Worm (Caenorhabditis elegans): ENCODE results near the gene jmjd-3.3.

The jmjd-3.3 gene

DNA sequence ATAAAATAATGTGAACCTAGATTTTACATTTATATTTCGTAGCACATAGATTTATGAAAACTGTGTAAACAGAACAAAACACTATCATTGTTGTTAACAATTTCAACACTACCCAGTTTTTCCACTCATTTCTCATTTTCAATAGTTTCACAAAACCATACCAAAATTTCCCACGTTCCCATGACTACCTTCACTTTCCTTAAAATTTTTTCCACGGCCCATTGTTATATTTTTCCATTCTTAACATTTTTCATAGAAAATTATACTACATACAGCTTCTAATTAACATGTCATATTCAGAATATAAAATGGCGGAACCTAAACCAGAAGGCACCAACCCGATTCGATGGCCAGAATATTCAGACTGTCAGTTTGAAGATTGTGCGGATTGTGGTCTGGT lies 34.4 kb upstream of the jmjd-3.3 start, which contains the start of gene F02C12.1:
Gene F02C12.1, plus strand, starts transcription at position 301 of the 400 bp plus-strand sequence.
- TF ChIP-seq hmg-4 (GFP tag; optimal IDR thresholded peaks at IDR 0.05) (no peak), aly-1 (tag; optimal IDR thresholded peaks at IDR 0.05) (no peak), ets-7 (tag; optimal IDR thresholded peaks at IDR 0.05) (no peak), ama-1 (optimal IDR thresholded peaks at IDR 0.05) (no peak), sea-1 (GFP tag; conservative IDR thresholded peaks at IDR 0.05) (no peak), scrt-1 (GFP tag; IDR thresholded peaks at IDR 0.05) (no peak), hmbx-1 (tag; optimal IDR thresholded peaks at IDR 0.05) (no peak), F13C5.2 (tag; optimal IDR thresholded peaks at IDR 0.05) (no peak), tbx-11 (GFP tag; IDR thresholded peaks at IDR 0.05) (no peak), pes-1 (GFP tag; IDR thresholded peaks at IDR 0.05) (no peak), B0310.2 (tag; optimal IDR thresholded peaks at IDR 0.05) (no peak), tra-4 (tag; optimal IDR thresholded peaks at IDR 0.05) (no peak), flt-1 (GFP tag; IDR thresholded peaks at IDR 0.05) (no peak), ceh-13 (GFP tag; optimal IDR thresholded peaks at IDR 0.05) (no peak), ceh-36 (tag; optimal IDR thresholded peaks at IDR 0.05) (no peak), tbx-37 (GFP tag; conservative IDR thresholded peaks at IDR 0.05) (no peak), hnd-1 (tag; optimal IDR thresholded peaks at IDR 0.05) (no peak)

DNA sequence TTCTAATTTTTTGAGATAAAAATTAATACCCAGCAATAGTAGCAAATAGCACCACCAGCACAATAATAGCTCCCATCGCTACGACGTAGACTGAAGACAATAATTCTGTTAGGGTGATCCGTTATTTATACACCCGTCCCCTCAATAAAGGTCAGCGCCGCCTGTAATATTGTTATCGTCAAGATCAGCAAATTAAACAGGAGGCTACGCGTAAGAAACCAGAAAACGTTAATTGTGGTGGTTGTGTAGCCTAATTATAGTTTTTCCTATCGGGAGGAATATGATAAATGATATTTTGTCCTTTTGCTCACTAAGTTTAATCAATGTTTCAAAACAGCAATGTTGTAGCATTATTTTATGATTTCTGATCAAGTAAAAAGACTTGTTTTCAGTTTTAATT lies 26.7 kb upstream of the jmjd-3.3 start, which contains the start of the genes cyp-13B1 and C29F7.1:
Gene cyp-13B1, minus strand, starts transcription at position 101 of the 400 bp plus-strand sequence.
Gene C29F7.1, plus strand, starts transcription at position 394 of the 400 bp plus-strand sequence.
- TF ChIP-seq aly-1 (tag; optimal IDR thresholded peaks at IDR 0.05) (no peak), hmbx-1 (tag; optimal IDR thresholded peaks at IDR 0.05) (no peak), hnd-1 (tag; optimal IDR thresholded peaks at IDR 0.05) (no peak), ceh-13 (GFP tag; optimal IDR thresholded peaks at IDR 0.05) (no peak), flt-1 (GFP tag; IDR thresholded peaks at IDR 0.05) (no peak), sea-1 (GFP tag; conservative IDR thresholded peaks at IDR 0.05) (no peak), ceh-36 (tag; optimal IDR thresholded peaks at IDR 0.05) (no peak), hmg-4 (GFP tag; optimal IDR thresholded peaks at IDR 0.05) (no peak)

ce11 chrX:13411306-13411705 lies 24.9 kb upstream of the jmjd-3.3 start:
- no peak for TF ChIP-seq ets-7 (tag; optimal IDR thresholded peaks at IDR 0.05)
- TF ChIP-seq hmbx-1 (tag; optimal IDR thresholded peaks at IDR 0.05), result no peak
- no peak for TF ChIP-seq sea-1 (GFP tag; conservative IDR thresholded peaks at IDR 0.05)
- no peak for TF ChIP-seq F13C5.2 (tag; optimal IDR thresholded peaks at IDR 0.05)
- no peak for TF ChIP-seq ceh-36 (tag; optimal IDR thresholded peaks at IDR 0.05)
- TF ChIP-seq ama-1 (optimal IDR thresholded peaks at IDR 0.05), result no peak
- no peak for TF ChIP-seq hmg-4 (GFP tag; optimal IDR thresholded peaks at IDR 0.05)
- no peak for TF ChIP-seq hnd-1 (tag; optimal IDR thresholded peaks at IDR 0.05)
- TF ChIP-seq pes-1 (GFP tag; IDR thresholded peaks at IDR 0.05), result no peak
- no peak for TF ChIP-seq ceh-13 (GFP tag; optimal IDR thresholded peaks at IDR 0.05)
- no peak for TF ChIP-seq aly-1 (tag; optimal IDR thresholded peaks at IDR 0.05)

ce11 chrX:13412307-13412706 lies 23.9 kb upstream of the jmjd-3.3 start:
- no peak for TF ChIP-seq aly-1 (tag; optimal IDR thresholded peaks at IDR 0.05)
- TF ChIP-seq tra-4 (tag; optimal IDR thresholded peaks at IDR 0.05), result no peak
- no peak for TF ChIP-seq ceh-13 (GFP tag; optimal IDR thresholded peaks at IDR 0.05)
- TF ChIP-seq ets-7 (tag; optimal IDR thresholded peaks at IDR 0.05), result no peak

DNA sequence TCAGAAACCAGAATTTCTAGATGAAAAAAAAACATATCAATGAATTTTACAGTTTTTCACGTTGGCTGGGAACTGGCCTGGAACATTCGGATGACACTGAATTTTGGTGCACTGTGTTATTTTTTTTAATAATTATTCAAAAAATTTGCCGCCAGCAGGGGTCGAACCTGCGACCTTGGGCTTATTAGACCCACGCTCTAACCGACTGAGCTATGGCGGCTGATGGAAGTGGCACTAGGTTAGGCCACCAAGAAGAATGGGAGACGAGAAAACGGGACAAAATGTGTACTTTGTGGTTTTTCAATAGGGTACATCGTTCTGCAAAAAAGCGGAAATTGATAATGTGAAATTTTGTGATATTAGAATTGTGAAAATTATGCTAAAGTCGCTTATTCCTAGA lies 21.2 kb upstream of the jmjd-3.3 start:
- TF ChIP-seq ceh-36 (tag; optimal IDR thresholded peaks at IDR 0.05) (peak; percentile 56), aly-1 (tag; optimal IDR thresholded peaks at IDR 0.05) (no peak), hmg-4 (GFP tag; optimal IDR thresholded peaks at IDR 0.05) (no peak), hnd-1 (tag; optimal IDR thresholded peaks at IDR 0.05) (peak; percentile 42), tra-4 (tag; optimal IDR thresholded peaks at IDR 0.05) (peak; percentile 55), tbx-37 (GFP tag; conservative IDR thresholded peaks at IDR 0.05) (peak; percentile 53; the same call in 1 of the 2 replicates), ceh-13 (GFP tag; optimal IDR thresholded peaks at IDR 0.05) (peak; percentile 51), hmbx-1 (tag; optimal IDR thresholded peaks at IDR 0.05) (peak; percentile 11), pes-1 (GFP tag; IDR thresholded peaks at IDR 0.05) (peak; percentile 85), tbx-11 (GFP tag; IDR thresholded peaks at IDR 0.05) (peak; percentile 74; the same call in 1 of the 2 replicates), F13C5.2 (tag; optimal IDR thresholded peaks at IDR 0.05) (peak; percentile 68), B0310.2 (tag; optimal IDR thresholded peaks at IDR 0.05) (peak; percentile 18), ets-7 (tag; optimal IDR thresholded peaks at IDR 0.05) (no peak), flt-1 (GFP tag; IDR thresholded peaks at IDR 0.05) (peak; percentile 76), scrt-1 (GFP tag; IDR thresholded peaks at IDR 0.05) (peak; percentile 81), sea-1 (GFP tag; conservative IDR thresholded peaks at IDR 0.05) (peak; percentile 73; the same call in 1 of the 2 replicates), ama-1 (optimal IDR thresholded peaks at IDR 0.05) (no peak)

DNA sequence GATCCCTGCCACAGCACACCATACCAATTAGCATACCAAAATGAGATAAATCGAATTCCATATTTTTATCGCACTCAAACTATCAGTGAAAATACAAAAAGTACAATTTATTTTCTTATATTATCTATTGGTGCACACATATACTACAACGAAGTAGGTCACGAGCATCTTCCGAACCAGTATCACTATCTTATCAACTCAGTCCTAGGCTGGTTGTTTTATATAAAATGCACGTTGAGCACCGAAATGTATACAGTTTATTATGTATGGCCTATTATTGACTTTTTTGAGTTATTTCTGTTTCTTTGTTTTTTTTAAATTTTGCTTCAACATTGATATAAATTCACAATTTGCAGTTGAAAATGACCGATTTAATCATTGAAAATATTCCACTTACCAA lies 20.5 kb upstream of the jmjd-3.3 start, which contains the start of gene C29F7.2:
Gene C29F7.2, plus strand, starts transcription at position 357 of the 400 bp plus-strand sequence.
- TF ChIP-seq B0310.2 (tag; optimal IDR thresholded peaks at IDR 0.05) (no peak), tra-4 (tag; optimal IDR thresholded peaks at IDR 0.05) (no peak), scrt-1 (GFP tag; IDR thresholded peaks at IDR 0.05) (no peak), tbx-11 (GFP tag; IDR thresholded peaks at IDR 0.05) (no peak), tbx-37 (GFP tag; conservative IDR thresholded peaks at IDR 0.05) (no peak), ceh-36 (tag; optimal IDR thresholded peaks at IDR 0.05) (no peak), ama-1 (optimal IDR thresholded peaks at IDR 0.05) (no peak), F13C5.2 (tag; optimal IDR thresholded peaks at IDR 0.05) (no peak), hmg-4 (GFP tag; optimal IDR thresholded peaks at IDR 0.05) (no peak), sea-1 (GFP tag; conservative IDR thresholded peaks at IDR 0.05) (no peak), hmbx-1 (tag; optimal IDR thresholded peaks at IDR 0.05) (no peak), aly-1 (tag; optimal IDR thresholded peaks at IDR 0.05) (no peak), ceh-13 (GFP tag; optimal IDR thresholded peaks at IDR 0.05) (no peak), flt-1 (GFP tag; IDR thresholded peaks at IDR 0.05) (no peak), hnd-1 (tag; optimal IDR thresholded peaks at IDR 0.05) (no peak), ets-7 (tag; optimal IDR thresholded peaks at IDR 0.05) (no peak)

ce11 chrX:13417479-13417878 lies 18.7 kb upstream of the jmjd-3.3 start:
- TF ChIP-seq hmg-4 (GFP tag; optimal IDR thresholded peaks at IDR 0.05) (no peak), ceh-13 (GFP tag; optimal IDR thresholded peaks at IDR 0.05) (no peak), tra-4 (tag; optimal IDR thresholded peaks at IDR 0.05) (no peak), ets-7 (tag; optimal IDR thresholded peaks at IDR 0.05) (no peak), pes-1 (GFP tag; IDR thresholded peaks at IDR 0.05) (no peak), ceh-36 (tag; optimal IDR thresholded peaks at IDR 0.05) (no peak), scrt-1 (GFP tag; IDR thresholded peaks at IDR 0.05) (no peak), hnd-1 (tag; optimal IDR thresholded peaks at IDR 0.05) (no peak), ama-1 (optimal IDR thresholded peaks at IDR 0.05) (no peak), tbx-11 (GFP tag; IDR thresholded peaks at IDR 0.05) (no peak), aly-1 (tag; optimal IDR thresholded peaks at IDR 0.05) (no peak)

Data from whole organism, early embryonic.